Fruit fly (Drosophila melanogaster) whole organism, embryonic: ENCODE data around the gene CHES-1-like.
A peak's percentile ranks its signal among the peaks of the same experiment; 100 is the strongest.

Source experiments
- Ada2b ChIP-seq: fragments of 200-800 bp; sonication (Bioruptor generic); IDR thresholded peaks from 2 replicates; pipeline ENCODE4 v1.3.6; 2022; ENCODE audit warnings: missing biosample characterization, missing genetic modification characterization
- Atf3 ChIP-seq: fragments of 200-800 bp; sonication (Bioruptor generic); optimal IDR thresholded peaks from 3 replicates; lab custom pipeline; 2016; ENCODE audit warnings: missing biosample characterization, missing genetic modification characterization
- B-H1 ChIP-seq: fragments of 200-800 bp; sonication (Bioruptor generic); IDR thresholded peaks from 3 replicates; pipeline ENCODE4 v1.3.6; 2022; ENCODE audit warnings: missing biosample characterization, missing genetic modification characterization
- Bgb ChIP-seq: fragments of 200-800 bp; sonication (Bioruptor generic); IDR thresholded peaks from 2 replicates; pipeline ENCODE4 v1.3.6; 2022; ENCODE audit warnings: missing biosample characterization, missing genetic modification characterization; ENCODE audit not compliant: partially characterized antibody
- CG10431 ChIP-seq: fragments of 200-800 bp; sonication (Bioruptor generic); optimal IDR thresholded peaks from 3 replicates; lab custom pipeline; 2018; ENCODE audit warnings: missing biosample characterization, mild to moderate bottlenecking, missing genetic modification characterization
- CG11085 ChIP-seq: fragments of 200-800 bp; sonication (Bioruptor generic); IDR thresholded peaks from 2 replicates; pipeline ENCODE4 v1.3.6; 2022; ENCODE audit warnings: missing biosample characterization, missing genetic modification characterization
- CG12071 ChIP-seq: fragments of 200-800 bp; sonication (Bioruptor generic); optimal IDR thresholded peaks from 3 replicates; lab custom pipeline; 2018; ENCODE audit warnings: missing biosample characterization, mild to moderate bottlenecking, missing genetic modification characterization
- CG12155 ChIP-seq: fragments of 200-800 bp; sonication (Bioruptor generic); optimal IDR thresholded peaks from 3 replicates; lab custom pipeline; 2016; ENCODE audit warnings: missing biosample characterization, missing genetic modification characterization
- CG1233 ChIP-seq: fragments of 200-800 bp; sonication (Bioruptor generic); optimal IDR thresholded peaks from 4 replicates; lab custom pipeline; 2018; ENCODE audit warnings: missing biosample characterization, mild to moderate bottlenecking, missing genetic modification characterization
- CG12744 ChIP-seq: fragments of 200-800 bp; sonication (Bioruptor generic); optimal IDR thresholded peaks from 2 replicates; lab custom pipeline; 2016; ENCODE audit warnings: missing biosample characterization, missing genetic modification characterization
- CG14050 ChIP-seq: fragments of 200-800 bp; sonication (Bioruptor generic); IDR thresholded peaks from 3 replicates; pipeline ENCODE4 v1.3.6; 2022; ENCODE audit warnings: missing biosample characterization, missing genetic modification characterization
- CG14860 ChIP-seq: fragments of 200-800 bp; sonication (Bioruptor generic); IDR thresholded peaks from 3 replicates; pipeline ENCODE4 v1.3.6; 2022; ENCODE audit warnings: missing biosample characterization, missing genetic modification characterization; ENCODE audit not compliant: partially characterized antibody
- CG1603 ChIP-seq: fragments of 200-800 bp; sonication (Bioruptor generic); optimal IDR thresholded peaks from 2 replicates; lab custom pipeline; 2019; ENCODE audit warnings: missing biosample characterization, mild to moderate bottlenecking, missing genetic modification characterization, moderate library complexity
- CG17328 ChIP-seq: fragments of 200-800 bp; sonication (Bioruptor generic); IDR thresholded peaks from 2 replicates; pipeline ENCODE4 v1.3.6; 2022; ENCODE audit warnings: missing biosample characterization, missing genetic modification characterization
- CG17829 ChIP-seq: fragments of 200-800 bp; optimal IDR thresholded peaks from 2 replicates; lab custom pipeline; 2019; ENCODE audit warnings: missing biosample characterization, mild to moderate bottlenecking, missing genetic modification characterization, moderate library complexity
- CG32767 ChIP-seq: fragments of 200-800 bp; sonication (Bioruptor generic); IDR thresholded peaks from 2 replicates; pipeline ENCODE4 v1.3.6; 2022; ENCODE audit warnings: missing biosample characterization, missing genetic modification characterization
- CG34376 ChIP-seq: fragments of 200-800 bp; sonication (Bioruptor generic); optimal IDR thresholded peaks from 2 replicates; lab custom pipeline; 2018; ENCODE audit warnings: missing biosample characterization, mild to moderate bottlenecking, missing genetic modification characterization
- CG3726 ChIP-seq: fragments of 200-800 bp; sonication (Bioruptor generic); IDR thresholded peaks from 3 replicates; pipeline ENCODE4, ENCODE4 v1.3.6; 2022; ENCODE audit warnings: missing biosample characterization, missing genetic modification characterization
- CG3838 ChIP-seq: fragments of 200-800 bp; sonication (Bioruptor generic); optimal IDR thresholded peaks from 3 replicates; lab custom pipeline; 2016; ENCODE audit warnings: missing biosample characterization, missing genetic modification characterization
- CG3995 ChIP-seq: fragments of 200-800 bp; sonication (Bioruptor generic); optimal IDR thresholded peaks from 3 replicates; lab custom pipeline; 2016; ENCODE audit warnings: missing biosample characterization, missing genetic modification characterization
- CG4730 ChIP-seq: fragments of 200-800 bp; sonication (Bioruptor generic); IDR thresholded peaks from 2 replicates; pipeline ENCODE4 v1.3.6; 2022; ENCODE audit warnings: missing biosample characterization, missing genetic modification characterization
- CG4820 ChIP-seq: fragments of 200-800 bp; sonication (Bioruptor generic); optimal IDR thresholded peaks from 3 replicates; lab custom pipeline; 2016; ENCODE audit warnings: missing biosample characterization, missing genetic modification characterization
- CG6791 ChIP-seq: fragments of 200-800 bp; sonication (Bioruptor generic); IDR thresholded peaks from 3 replicates; pipeline ENCODE4 v1.3.6; 2022; ENCODE audit warnings: missing biosample characterization, missing genetic modification characterization; ENCODE audit not compliant: partially characterized antibody
- CG8089 ChIP-seq: fragments of 200-800 bp; sonication (Bioruptor generic); optimal IDR thresholded peaks from 3 replicates; lab custom pipeline; 2016; ENCODE audit warnings: missing biosample characterization, missing genetic modification characterization
- CG8281 ChIP-seq: fragments of 200-800 bp; sonication (Bioruptor generic); optimal IDR thresholded peaks from 2 replicates; lab custom pipeline; 2018; ENCODE audit warnings: missing biosample characterization, mild to moderate bottlenecking, missing genetic modification characterization, moderate library complexity
- CG9437 ChIP-seq: fragments of 200-800 bp; sonication (Bioruptor generic); optimal IDR thresholded peaks from 2 replicates; lab custom pipeline; 2018; ENCODE audit warnings: missing biosample characterization, mild to moderate bottlenecking, missing genetic modification characterization
- CrebB ChIP-seq: fragments of 200-800 bp; sonication (Bioruptor generic); optimal IDR thresholded peaks from 3 replicates; lab custom pipeline; 2018; ENCODE audit warnings: missing biosample characterization, mild to moderate bottlenecking, missing genetic modification characterization
- Dad ChIP-seq: fragments of 200-800 bp; sonication (Bioruptor generic); optimal IDR thresholded peaks from 3 replicates; lab custom pipeline; 2016; ENCODE audit warnings: missing biosample characterization, missing genetic modification characterization
- Dip3 ChIP-seq: fragments of 200-800 bp; sonication (Bioruptor generic); optimal IDR thresholded peaks from 3 replicates; lab custom pipeline; 2016; ENCODE audit warnings: missing biosample characterization, missing genetic modification characterization
- Dref ChIP-seq: fragments of 200-800 bp; sonication (Bioruptor generic); IDR thresholded peaks from 2 replicates; pipeline ENCODE4 v1.3.6; 2022; ENCODE audit warnings: missing biosample characterization, missing genetic modification characterization
- Drgx ChIP-seq: fragments of 200-800 bp; sonication (Bioruptor generic); IDR thresholded peaks from 2 replicates; pipeline ENCODE4 v1.3.6; 2022; ENCODE audit warnings: missing biosample characterization, missing genetic modification characterization
- E2f1 ChIP-seq: fragments of 200-800 bp; sonication (Bioruptor generic); IDR thresholded peaks from 2 replicates; pipeline ENCODE4 v1.3.6; 2022; ENCODE audit warnings: missing biosample characterization, missing genetic modification characterization
- E2f2 ChIP-seq: fragments of 200-800 bp; sonication (Bioruptor generic); IDR thresholded peaks from 2 replicates; pipeline ENCODE4 v1.3.6; 2022; ENCODE audit warnings: missing biosample characterization, missing genetic modification characterization
- Fer1 ChIP-seq: fragments of 200-800 bp; sonication (Bioruptor generic); optimal IDR thresholded peaks from 2 replicates; lab custom pipeline; 2017; ENCODE audit warnings: missing biosample characterization, mild to moderate bottlenecking, missing genetic modification characterization
- H2.0 ChIP-seq: fragments of 200-800 bp; sonication (Bioruptor generic); IDR thresholded peaks from 2 replicates; pipeline ENCODE4 v1.3.6; 2022; ENCODE audit warnings: missing biosample characterization, missing genetic modification characterization
- Hey ChIP-seq: fragments of 200-800 bp; sonication (Bioruptor generic); optimal IDR thresholded peaks from 3 replicates; lab custom pipeline; 2018; ENCODE audit warnings: missing biosample characterization, mild to moderate bottlenecking, missing genetic modification characterization
- Jarid2 ChIP-seq: fragments of 200-800 bp; sonication (Bioruptor generic); optimal IDR thresholded peaks from 3 replicates; lab custom pipeline; 2017; ENCODE audit warnings: mild to moderate bottlenecking, missing biosample characterization, missing genetic modification reagents, missing genetic modification characterization
- Lim3 ChIP-seq: fragments of 200-800 bp; sonication (Bioruptor generic); IDR thresholded peaks from 2 replicates; pipeline ENCODE4 v1.3.6; 2022; ENCODE audit warnings: missing biosample characterization, missing genetic modification characterization
- Mes4 ChIP-seq: fragments of 200-800 bp; sonication (Bioruptor generic); optimal IDR thresholded peaks from 2 replicates; lab custom pipeline; 2016; ENCODE audit warnings: missing biosample characterization, missing genetic modification characterization
- NK7.1 ChIP-seq: fragments of 200-800 bp; sonication (Bioruptor generic); optimal IDR thresholded peaks from 3 replicates; lab custom pipeline; 2016; ENCODE audit warnings: missing biosample characterization, missing genetic modification characterization
- PHDP ChIP-seq: fragments of 200-800 bp; sonication (Bioruptor generic); optimal IDR thresholded peaks from 3 replicates; lab custom pipeline; 2018; ENCODE audit warnings: missing biosample characterization, mild to moderate bottlenecking, missing genetic modification characterization, moderate library complexity
- Ptx1 ChIP-seq: fragments of 200-800 bp; sonication (Bioruptor generic); IDR thresholded peaks from 2 replicates; pipeline ENCODE4 v1.3.6; 2022; ENCODE audit warnings: missing biosample characterization, missing genetic modification characterization
- Ravus ChIP-seq: fragments of 200-800 bp; sonication (Bioruptor generic); IDR thresholded peaks from 2 replicates; pipeline ENCODE4 v1.3.6; 2022; ENCODE audit warnings: missing biosample characterization, missing genetic modification characterization
- Taf1 ChIP-seq: fragments of 200-800 bp; sonication (Bioruptor generic); IDR thresholded peaks from 2 replicates; pipeline ENCODE4 v1.3.6; 2022; ENCODE audit warnings: missing biosample characterization, missing genetic modification characterization
- Tbp ChIP-seq: fragments of >200 bp; optimal IDR thresholded peaks from 2 replicates; lab custom pipeline; 2018; ENCODE audit warnings: missing biosample characterization, missing genetic modification characterization
- cas ChIP-seq: fragments of 200-800 bp; sonication (Bioruptor generic); IDR thresholded peaks from 2 replicates; pipeline ENCODE4 v1.3.6; 2022; ENCODE audit warnings: missing biosample characterization, missing genetic modification characterization
- dan ChIP-seq: fragments of 200-800 bp; sonication (Bioruptor generic); IDR thresholded peaks from 2 replicates; pipeline ENCODE4 v1.3.6; 2022; ENCODE audit warnings: missing biosample characterization, missing genetic modification characterization
- dpn ChIP-seq, 2 experiments: fragments of 200-800 bp; sonication (Bioruptor generic); optimal IDR thresholded peaks; 3 replicates each; lab custom pipeline; 2016; ENCODE audit warnings: missing biosample characterization in 2 of 2, missing genetic modification characterization in 2 of 2
- gce ChIP-seq: fragments of 200-800 bp; sonication (Bioruptor generic); IDR thresholded peaks from 3 replicates; pipeline ENCODE4 v1.3.6; 2022; ENCODE audit warnings: missing biosample characterization, missing genetic modification characterization
- odd ChIP-seq: fragments of 200-800 bp; sonication (Bioruptor generic); optimal IDR thresholded peaks from 2 replicates; lab custom pipeline; 2017; ENCODE audit warnings: missing biosample characterization, mild to moderate bottlenecking, missing genetic modification characterization
- pnt ChIP-seq: fragments of 200-800 bp; sonication (Bioruptor generic); optimal IDR thresholded peaks from 3 replicates; lab custom pipeline; 2016; ENCODE audit warnings: missing biosample characterization, missing genetic modification characterization
- sqz ChIP-seq: fragments of 200-800 bp; sonication (Bioruptor generic); optimal IDR thresholded peaks from 3 replicates; lab custom pipeline; 2018; ENCODE audit warnings: missing biosample characterization, mild to moderate bottlenecking, missing genetic modification characterization
- tx ChIP-seq: fragments of 200-800 bp; sonication (Bioruptor generic); optimal IDR thresholded peaks from 2 replicates; lab custom pipeline; 2016; ENCODE audit warnings: missing biosample characterization, missing genetic modification characterization

CHES-1-like gene

dm6 chrX:7692740-7693064, 16.5 kb downstream of the CHES-1-like start (continued):
- TF ChIP-seq NK7.1 (GFP tag; lab: Kevin White, UChicago) (peak; percentile 3), CG8281 (tag; lab: Kevin White, UChicago) (peak; percentile 15), Taf1 (GFP tag; lab: Robert Waterston, UW) (peak; percentile 73), CG9437 (no peak), CG14050 (GFP tag; lab: Robert Waterston, UW) (peak; percentile 62; the same call in 2 of the 3 replicates), E2f1 (GFP tag; lab: Robert Waterston, UW) (peak; percentile 67), Mes4 (GFP tag; lab: Kevin White, UChicago) (no peak), Ada2b (GFP tag; lab: Robert Waterston, UW) (peak; percentile 68), CG10431 (GFP tag; lab: Kevin White, UChicago) (no peak), CG4820 (GFP tag; lab: Kevin White, UChicago) (peak; percentile 15), CG1233 (peak; percentile 38), Ravus (no peak), Drgx (peak; percentile 80), dpn (GFP tag; optimal IDR thresholded peaks at IDR 0.05; lab: Kevin White, UChicago) (peak; percentile 54 to 69), CG12071 (GFP tag; lab: Kevin White, UChicago) (peak; percentile 51), E2f2 (GFP tag; lab: Robert Waterston, UW) (peak; percentile 49), Dref (no peak), CG17328 (GFP tag; lab: Robert Waterston, UW) (peak; percentile 70), pnt (peak; percentile 41), CG3995 (GFP tag; lab: Kevin White, UChicago) (peak; percentile 2), odd (GFP tag; lab: Kevin White, UChicago) (no peak), cas (peak; percentile 44; the same call in 1 of the 2 replicates), Fer1 (GFP tag; lab: Kevin White, UChicago) (peak; percentile 78), CG11085 (GFP tag; lab: Robert Waterston, UW) (peak; percentile 57; the same call in 1 of the 2 replicates), CG3726 (peak; percentile 48; the same call in 1 of the 3 replicates), Jarid2 (GFP tag; lab: Kevin White, UChicago) (no peak), CrebB (tag; lab: Kevin White, UChicago) (peak; percentile 34), CG12744 (GFP tag; lab: Kevin White, UChicago) (no peak), CG32767 (peak; percentile 75), CG34376 (GFP tag; lab: Kevin White, UChicago) (peak; percentile 26), CG14860 (no peak), Tbp (no peak), Ptx1 (GFP tag; lab: Robert Waterston, UW) (peak; percentile 80), Lim3 (GFP tag; lab: Robert Waterston, UW) (no peak), gce (peak; percentile 84), CG1603 (tag; lab: Kevin White, UChicago) (peak; percentile 66), PHDP (peak; percentile 76), Hey (tag; lab: Kevin White, UChicago) (no peak), H2.0 (peak; percentile 60), CG6791 (no peak), CG8089 (GFP tag; lab: Kevin White, UChicago) (peak; percentile 25), Atf3 (GFP tag; lab: Kevin White, UChicago) (peak; percentile 2), CG17829 (peak; percentile 54), CG12155 (GFP tag; lab: Kevin White, UChicago) (peak; percentile 60), tx (peak; percentile 30), Dad (no peak), dan (GFP tag; lab: Robert Waterston, UW) (no peak), B-H1 (GFP tag; lab: Robert Waterston, UW) (peak; percentile 49; the same call in 2 of the 3 replicates), CG4730 (peak; percentile 48; the same call in 1 of the 2 replicates), Dip3 (GFP tag; lab: Kevin White, UChicago) (peak; percentile 71), CG3838 (GFP tag; lab: Kevin White, UChicago) (no peak), sqz (GFP tag; lab: Kevin White, UChicago) (no peak), Bgb (no peak)
